Worm (Caenorhabditis elegans) whole organism, L4 larva: ENCODE measurements around the gene tbc-7.
A peak's percentile ranks its signal among the peaks of the same experiment; 100 is the strongest.

Experiments
- D1046.2 ChIP-seq: fragments of 200-800 bp; sonication (Bioruptor generic); IDR thresholded peaks from 2 replicates; pipeline ENCODE4 v1.3.6; 2022; ENCODE audit warnings: missing genetic modification characterization, missing compliant biosample characterization
- F26F4.8 ChIP-seq: fragments of 200-800 bp; sonication (Bioruptor generic); conservative IDR thresholded peaks from 2 replicates; pipeline ENCODE4 v1.3.6; 2022; ENCODE audit warnings: missing genetic modification characterization, missing compliant biosample characterization
- F37D6.2 ChIP-seq: sonication (generic microtip); optimal IDR thresholded peaks from 2 replicates; lab custom pipeline; 2016; ENCODE audit warnings: mild to moderate bottlenecking, missing genetic modification characterization, missing compliant biosample characterization
- F44E2.7 ChIP-seq: fragments of 200-800 bp; sonication (Bioruptor generic); IDR thresholded peaks from 2 replicates; pipeline ENCODE4 v2.1.2; 2022; ENCODE audit warnings: missing genetic modification characterization, missing compliant biosample characterization
- F49E8.2 ChIP-seq: sonication (generic microtip); optimal IDR thresholded peaks from 2 replicates; lab custom pipeline; 2016; ENCODE audit warnings: missing compliant biosample characterization, mild to moderate bottlenecking, missing genetic modification characterization, borderline replicate concordance
- R02D3.7 ChIP-seq: fragments of 150-350 bp; sonication (generic microtip); optimal IDR thresholded peaks from 3 replicates; lab custom pipeline; 2014; ENCODE audit warnings: missing biosample characterization, missing genetic modification characterization
- Y48G9A.11 ChIP-seq: fragments of 200-800 bp; sonication (Bioruptor generic); IDR thresholded peaks from 2 replicates; pipeline ENCODE4 v1.3.6; 2022; ENCODE audit warnings: missing genetic modification reagents, missing genetic modification characterization, missing compliant biosample characterization
- Y5F2A.4 ChIP-seq: fragments of 200-800 bp; sonication (Bioruptor generic); optimal IDR thresholded peaks from 2 replicates; lab custom pipeline; 2018; ENCODE audit warnings: mild to moderate bottlenecking, missing genetic modification characterization, missing compliant biosample characterization
- ZK337.2 ChIP-seq: fragments of 200-800 bp; sonication (Bioruptor generic); IDR thresholded peaks from 2 replicates; pipeline ENCODE4 v1.3.6; 2022; ENCODE audit warnings: missing genetic modification reagents, missing genetic modification characterization, missing compliant biosample characterization
- ZK546.5 ChIP-seq, 2 experiments: sonication (generic microtip); optimal IDR thresholded peaks; 2 replicates each; lab custom pipeline; 2017; ENCODE audit warnings: missing biosample characterization in 2 of 2, missing genetic modification characterization in 2 of 2
- aha-1 ChIP-seq: fragments of 150-350 bp; peaks from one replicate; lab custom pipeline; 2014; ENCODE audit warnings: missing biosample characterization, missing genetic modification characterization
- ama-1 ChIP-seq: fragments of 150-350 bp; optimal IDR thresholded peaks from 2 replicates; lab custom pipeline; 2014; ENCODE audit warnings: inconsistent platforms, mixed read lengths
- ceh-20 ChIP-seq: fragments of 200-800 bp; sonication (Bioruptor generic); IDR thresholded peaks from 2 replicates; pipeline ENCODE4 v1.3.6; 2022; ENCODE audit warnings: missing genetic modification reagents, missing genetic modification characterization, missing compliant biosample characterization
- ceh-82 ChIP-seq: sonication (generic microtip); optimal IDR thresholded peaks from 2 replicates; lab custom pipeline; 2017; ENCODE audit warnings: missing biosample characterization, missing genetic modification characterization
- cey-2 ChIP-seq: sonication (generic microtip); optimal IDR thresholded peaks from 3 replicates; lab custom pipeline; 2017; ENCODE audit warnings: missing genetic modification characterization, mild to moderate bottlenecking, missing compliant biosample characterization, antibody characterized with exemption, borderline replicate concordance; ENCODE audit not compliant: insufficient read depth
- daf-12 ChIP-seq: fragments of 150-350 bp; optimal IDR thresholded peaks from 2 replicates; lab custom pipeline; 2014; ENCODE audit warnings: missing biosample characterization, missing genetic modification reagents, missing genetic modification characterization
- daf-19 ChIP-seq: fragments of 200-800 bp; sonication (Bioruptor generic); conservative IDR thresholded peaks from 2 replicates; pipeline ENCODE4 v1.3.6; 2022; ENCODE audit warnings: missing genetic modification characterization, missing compliant biosample characterization
- dmd-9 ChIP-seq: fragments of 200-800 bp; sonication (Bioruptor generic); IDR thresholded peaks from 2 replicates; pipeline ENCODE4 v1.3.6; 2022; ENCODE audit warnings: missing genetic modification reagents, missing genetic modification characterization, missing compliant biosample characterization
- dpl-1 ChIP-seq: fragments of 150-350 bp; optimal IDR thresholded peaks from 2 replicates; lab custom pipeline; 2014; ENCODE audit warnings: missing biosample characterization, missing genetic modification reagents, missing genetic modification characterization
- dve-1 ChIP-seq: sonication (generic microtip); optimal IDR thresholded peaks from 2 replicates; lab custom pipeline; 2017; ENCODE audit warnings: antibody characterized with exemption, mild to moderate bottlenecking, missing genetic modification characterization, missing compliant biosample characterization; ENCODE audit not compliant: insufficient read depth
- egl-27 ChIP-seq: sonication (generic microtip); optimal IDR thresholded peaks from 3 replicates; lab custom pipeline; 2017; ENCODE audit warnings: missing biosample characterization, missing genetic modification reagents, missing genetic modification characterization
- gei-8 ChIP-seq: fragments of 200-800 bp; sonication (Bioruptor generic); optimal IDR thresholded peaks from 2 replicates; lab custom pipeline; 2018; ENCODE audit warnings: mild to moderate bottlenecking, missing genetic modification characterization, missing compliant biosample characterization
- hif-1 ChIP-seq, 2 experiments: sonication (generic microtip); optimal IDR thresholded peaks; 2 replicates each; lab custom pipeline; 2016 to 2017; ENCODE audit warnings: missing compliant biosample characterization in 2 of 2, missing genetic modification characterization in 2 of 2, missing genetic modification reagents in 2 of 2, missing genotype in 2 of 2, mild to moderate bottlenecking in 1 of 2
- hlh-11 ChIP-seq: fragments of 200-800 bp; sonication (Bioruptor generic); optimal IDR thresholded peaks from 2 replicates; lab custom pipeline; 2018; ENCODE audit warnings: mild to moderate bottlenecking, missing genetic modification characterization, missing compliant biosample characterization
- hmg-1.1 ChIP-seq: fragments of 200-800 bp; sonication (Bioruptor generic); IDR thresholded peaks from 2 replicates; pipeline ENCODE4 v1.3.6; 2022; ENCODE audit warnings: missing genetic modification reagents, missing genetic modification characterization, missing compliant biosample characterization
- jun-1 ChIP-seq: fragments of 150-350 bp; optimal IDR thresholded peaks from 2 replicates; lab custom pipeline; 2014; ENCODE audit warnings: missing biosample characterization, missing genetic modification reagents, missing genetic modification characterization
- lin-29 ChIP-seq: fragments of 200-800 bp; sonication (Bioruptor generic); IDR thresholded peaks from 2 replicates; pipeline ENCODE4 v1.3.6; 2022; ENCODE audit warnings: missing genetic modification reagents, missing genetic modification characterization, missing compliant biosample characterization
- mdl-1 ChIP-seq, 2 experiments: fragments of 150-350 bp in 1 of 2; sonication (generic microtip) in 1 of 2; optimal IDR thresholded peaks; 2 replicates each; lab custom pipeline; 2014 to 2017; ENCODE audit warnings: missing biosample characterization in 2 of 2, missing genetic modification characterization in 2 of 2
- mep-1 ChIP-seq: fragments of 150-350 bp; sonication (generic microtip); optimal IDR thresholded peaks from 3 replicates; lab custom pipeline; 2014; ENCODE audit warnings: missing biosample characterization, missing genetic modification characterization
- nhr-10 ChIP-seq: fragments of 150-350 bp; optimal IDR thresholded peaks from 2 replicates; lab custom pipeline; 2014; ENCODE audit warnings: missing biosample characterization, missing genetic modification characterization
- nhr-102 ChIP-seq: sonication (generic microtip); optimal IDR thresholded peaks from 2 replicates; lab custom pipeline; 2016; ENCODE audit warnings: mild to moderate bottlenecking, missing genetic modification characterization, moderate library complexity, missing compliant biosample characterization
- nhr-25 ChIP-seq: sonication (generic microtip); optimal IDR thresholded peaks from 2 replicates; lab custom pipeline; 2017; ENCODE audit warnings: missing genetic modification characterization, mild to moderate bottlenecking, missing compliant biosample characterization, antibody characterized with exemption, moderate library complexity, borderline replicate concordance; ENCODE audit not compliant: insufficient read depth
- nhr-28 ChIP-seq: fragments of 150-350 bp; optimal IDR thresholded peaks from 2 replicates; lab custom pipeline; 2014; ENCODE audit warnings: missing biosample characterization, missing genetic modification characterization
- nhr-42 ChIP-seq: fragments of 200-800 bp; sonication (Bioruptor generic); IDR thresholded peaks from 2 replicates; pipeline ENCODE4 v1.3.6; 2022; ENCODE audit warnings: missing genetic modification characterization, missing compliant biosample characterization
- nhr-6 ChIP-seq: fragments of 150-350 bp; optimal IDR thresholded peaks from 2 replicates; lab custom pipeline; 2014; ENCODE audit warnings: missing biosample characterization, missing genetic modification characterization
- nhr-77 ChIP-seq: fragments of 150-350 bp; optimal IDR thresholded peaks from 2 replicates; lab custom pipeline; 2014; ENCODE audit warnings: missing biosample characterization, missing genetic modification characterization
- rbr-2 ChIP-seq: sonication (generic microtip); optimal IDR thresholded peaks from 2 replicates; lab custom pipeline; 2016; ENCODE audit warnings: missing genotype, missing genetic modification characterization, missing compliant biosample characterization
- saeg-2 ChIP-seq: fragments of 200-800 bp; sonication (Bioruptor generic); IDR thresholded peaks from 2 replicates; pipeline ENCODE4 v1.3.6; 2022; ENCODE audit warnings: missing genetic modification reagents, missing genetic modification characterization, missing compliant biosample characterization
- set-16 ChIP-seq: fragments of 200-800 bp; sonication (Bioruptor generic); IDR thresholded peaks from 2 replicates; pipeline ENCODE4 v1.3.6; 2022; ENCODE audit warnings: missing genetic modification reagents, missing genetic modification characterization, missing compliant biosample characterization
- snpc-1.2 ChIP-seq: fragments of 200-800 bp; sonication (Bioruptor generic); IDR thresholded peaks from 2 replicates; pipeline ENCODE4 v1.3.6; 2022; ENCODE audit warnings: missing genetic modification reagents, missing genetic modification characterization, missing compliant biosample characterization
- snpc-4 ChIP-seq: fragments of 150-350 bp; optimal IDR thresholded peaks from 2 replicates; lab custom pipeline; 2014; ENCODE audit warnings: missing biosample characterization, missing genetic modification characterization
- tra-1 ChIP-seq: fragments of 200-800 bp; sonication (Bioruptor generic); IDR thresholded peaks from 2 replicates; pipeline ENCODE4 v1.3.6; 2022; ENCODE audit warnings: missing genetic modification reagents, missing genetic modification characterization, missing compliant biosample characterization
- unc-130 ChIP-seq: sonication (generic microtip); optimal IDR thresholded peaks from 2 replicates; lab custom pipeline; 2016; ENCODE audit warnings: missing genetic modification reagents, missing genetic modification characterization, missing compliant biosample characterization
- unc-39 ChIP-seq: sonication (generic microtip); optimal IDR thresholded peaks from 2 replicates; lab custom pipeline; 2017; ENCODE audit warnings: missing biosample characterization, missing genetic modification characterization
- unc-62 ChIP-seq, 3 experiments: fragments of 150-350 bp in 1 of 3; sonication (generic microtip); optimal IDR thresholded peaks in 2 of 3; peaks in 1 of 3; 1 replicate in 1 of 3; 2 replicates in 2 of 3; lab custom pipeline; 2014 to 2017; ENCODE audit warnings: missing biosample characterization in 3 of 3, missing genetic modification characterization in 3 of 3, missing genetic modification reagents in 3 of 3, missing genotype in 1 of 3
- zip-2 ChIP-seq: fragments of 150-350 bp; optimal IDR thresholded peaks from 2 replicates; lab custom pipeline; 2014; ENCODE audit warnings: missing biosample characterization, missing genetic modification characterization
- ztf-11 ChIP-seq: fragments of 150-350 bp; optimal IDR thresholded peaks from 2 replicates; lab custom pipeline; 2014; ENCODE audit warnings: missing biosample characterization, missing genetic modification characterization

tbc-7 gene

DNA sequence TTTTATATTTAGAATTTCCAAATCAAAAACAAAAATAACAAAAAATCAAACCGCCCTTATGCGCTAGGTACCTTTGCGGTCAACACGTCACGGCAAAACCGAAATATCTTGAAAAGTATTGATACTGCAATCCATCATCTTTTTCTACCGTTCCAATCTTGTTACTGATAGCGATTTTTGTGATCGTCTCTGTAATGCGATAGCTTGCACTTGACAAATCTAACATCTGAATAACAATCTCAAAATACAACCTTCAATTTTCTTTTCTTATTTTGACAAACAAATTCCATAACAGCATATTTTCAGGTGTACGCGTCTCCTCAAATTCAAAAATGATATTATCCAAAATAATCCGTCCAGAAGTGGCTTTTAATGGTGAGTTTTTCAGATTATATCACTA lies at the start of gene tbc-7:
Gene tbc-7, plus strand, starts transcription at position 301 of the 400 bp plus-strand sequence.
- TF ChIP-seq nhr-25 (tag; lab: Kevin White, UChicago) (no peak), set-16 (GFP tag; lab: Robert Waterston, UW) (no peak), Y48G9A.11 (GFP tag; lab: Robert Waterston, UW) (no peak), saeg-2 (GFP tag; lab: Robert Waterston, UW) (no peak), jun-1 (tag; lab: Kevin White, UChicago) (no peak), F49E8.2 (no peak), tra-1 (GFP tag; lab: Robert Waterston, UW) (no peak), cey-2 (tag; lab: Kevin White, UChicago) (no peak), F37D6.2 (tag; lab: Kevin White, UChicago) (no peak), daf-12 (tag; lab: Kevin White, UChicago) (no peak), ceh-82 (tag; lab: Kevin White, UChicago) (no peak), lin-29 (GFP tag; lab: Robert Waterston, UW) (no peak), ZK337.2 (no peak)
- TF ChIP-seq, all 104 proteins: peak for 0

DNA sequence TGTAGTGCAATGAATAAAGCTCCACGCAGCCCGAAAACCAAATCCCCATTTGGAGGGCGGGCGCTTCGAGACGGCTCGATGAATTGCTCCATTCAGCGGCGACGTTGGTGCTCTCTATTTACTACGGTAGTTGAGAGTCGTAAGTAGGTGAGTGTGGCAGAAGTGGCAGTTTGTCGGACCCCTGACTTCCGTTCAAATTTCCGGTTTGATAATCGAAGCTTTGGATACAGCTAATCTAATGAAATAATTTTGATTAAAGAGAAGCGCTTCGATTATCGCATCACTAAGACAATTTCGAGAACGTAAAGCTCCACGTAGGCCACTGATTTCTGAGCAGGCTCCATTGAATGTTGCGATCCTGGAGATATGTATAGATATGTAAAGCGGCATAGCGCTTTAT lies 49.6 kb upstream of the tbc-7 start, which contains the start of gene ets-5:
Gene ets-5, minus strand, starts transcription at position 32 of the 400 bp plus-strand sequence.
- no peak for TF ChIP-seq hlh-11 (tag; lab: Kevin White, UChicago)
- TF ChIP-seq nhr-102 (tag; lab: Kevin White, UChicago): no peak
- peak; percentile 89 for TF ChIP-seq aha-1

DNA sequence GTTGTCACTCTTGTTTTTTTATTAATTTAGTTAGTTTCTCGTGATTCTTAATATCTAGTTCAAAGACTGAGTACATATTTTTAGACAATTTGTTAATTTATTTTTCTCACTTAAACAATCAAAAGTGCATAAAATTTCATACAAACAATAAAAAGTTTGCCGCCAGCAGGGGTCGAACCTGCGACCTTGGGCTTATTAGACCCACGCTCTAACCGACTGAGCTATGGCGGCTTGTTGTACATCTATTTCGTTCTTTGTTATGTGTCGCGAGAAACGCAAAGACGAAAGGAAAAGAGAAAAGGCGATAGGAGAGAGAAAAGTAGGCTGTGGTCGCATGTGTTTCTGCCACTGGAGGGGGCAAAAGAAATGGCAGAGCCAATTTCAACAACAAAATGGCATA lies 48.6 kb upstream of the tbc-7 start:
- TF ChIP-seq dmd-9: peak; percentile 76; the same call in 1 of the 2 replicates
- peak; percentile 94 for TF ChIP-seq mep-1 (tag; lab: Kevin White, UChicago)
- peak in 1 of 2 experiments; percentile 99 for TF ChIP-seq unc-62 (GFP tag; optimal IDR thresholded peaks at IDR 0.05 in 1 of 2; lab: Kevin White, UChicago)
- TF ChIP-seq unc-62 (tag; optimal IDR thresholded peaks at IDR 0.05; lab: Kevin White, UChicago): no peak
- peak in 1 of 2 experiments; percentile 84 for TF ChIP-seq mdl-1 (tag; optimal IDR thresholded peaks at IDR 0.05; lab: Kevin White, UChicago)
- TF ChIP-seq hmg-1.1 (GFP tag; lab: Robert Waterston, UW): peak; percentile 97
- TF ChIP-seq rbr-2 (tag; lab: Kevin White, UChicago): peak; percentile 93
- TF ChIP-seq unc-39 (tag; lab: Kevin White, UChicago): no peak
- peak; percentile 94 for TF ChIP-seq daf-19 (GFP tag; lab: Robert Waterston, UW)
- TF ChIP-seq F49E8.2: peak; percentile 75
- peak; percentile 82; the same call in 1 of the 2 replicates for TF ChIP-seq F26F4.8 (GFP tag; lab: Robert Waterston, UW)
- TF ChIP-seq nhr-10 (tag; lab: Kevin White, UChicago): no peak
- peak; percentile 20 for TF ChIP-seq R02D3.7 (tag; lab: Kevin White, UChicago)
- TF ChIP-seq nhr-77 (tag; lab: Kevin White, UChicago): peak; percentile 72
- TF ChIP-seq dpl-1 (GFP tag; lab: Kevin White, UChicago): peak; percentile 35
- TF ChIP-seq ZK337.2: no peak
- peak; percentile 74; the same call in 1 of the 2 replicates for TF ChIP-seq F44E2.7 (GFP tag; lab: Robert Waterston, UW)
- no peak for TF ChIP-seq egl-27
- TF ChIP-seq zip-2 (tag; lab: Kevin White, UChicago): peak; percentile 74
- TF ChIP-seq ZK546.5 (tag; optimal IDR thresholded peaks at IDR 0.05; lab: Kevin White, UChicago): no peak
- TF ChIP-seq hif-1 (tag; optimal IDR thresholded peaks at IDR 0.05; lab: Kevin White, UChicago): peak; percentile 10 to 76
- TF ChIP-seq gei-8: peak; percentile 86
- TF ChIP-seq D1046.2 (GFP tag; lab: Robert Waterston, UW): peak; percentile 86
- peak; percentile 64 for TF ChIP-seq nhr-6 (tag; lab: Kevin White, UChicago)
- peak; percentile 80 for TF ChIP-seq hlh-11 (tag; lab: Kevin White, UChicago)
- TF ChIP-seq Y5F2A.4 (GFP tag; lab: Kevin White, UChicago): peak; percentile 74
- peak; percentile 87 for TF ChIP-seq dve-1 (tag; lab: Kevin White, UChicago)
- peak; percentile 74 for TF ChIP-seq nhr-28 (tag; lab: Kevin White, UChicago)
- TF ChIP-seq snpc-4 (tag; lab: Kevin White, UChicago): no peak
- TF ChIP-seq nhr-42 (GFP tag; lab: Robert Waterston, UW): peak; percentile 82
- TF ChIP-seq ceh-20 (GFP tag; lab: Robert Waterston, UW): peak; percentile 93
- TF ChIP-seq ama-1 (lab: Kevin White, UChicago): no peak
- TF ChIP-seq daf-12 (tag; lab: Kevin White, UChicago): no peak
- TF ChIP-seq unc-130 (GFP tag; lab: Kevin White, UChicago): peak; percentile 54
- no peak for TF ChIP-seq ztf-11
- peak; percentile 93 for TF ChIP-seq snpc-1.2 (GFP tag; lab: Robert Waterston, UW)
